Fruit fly (Drosophila melanogaster) whole organism, wandering third instar larva: Measurements from ENCODE around the gene Invadolysin.
A peak's percentile ranks its signal among the peaks of the same experiment; 100 is the strongest.

Experiments used
- Abd-B ChIP-seq: fragments of >200 bp; optimal IDR thresholded peaks from 2 replicates; lab custom pipeline; 2017; ENCODE audit warnings: missing biosample characterization, missing genetic modification characterization
- CG32264 ChIP-seq: fragments of 200-800 bp; sonication (Bioruptor generic); optimal IDR thresholded peaks from 2 replicates; lab custom pipeline; 2016; ENCODE audit warnings: missing biosample characterization, missing genetic modification characterization
- CG9705 ChIP-seq: fragments of 200-800 bp; sonication (Bioruptor generic); optimal IDR thresholded peaks from 2 replicates; lab custom pipeline; 2018; ENCODE audit warnings: missing biosample characterization, mild to moderate bottlenecking, missing genetic modification characterization
- CrebA ChIP-seq: fragments of 200-800 bp; sonication (Bioruptor generic); optimal IDR thresholded peaks from 2 replicates; lab custom pipeline; 2016; ENCODE audit warnings: missing biosample characterization, mild to moderate bottlenecking, missing genetic modification characterization, borderline replicate concordance
- Dfd ChIP-seq: fragments of >200 bp; optimal IDR thresholded peaks from 2 replicates; lab custom pipeline; 2017; ENCODE audit warnings: missing biosample characterization, missing genetic modification characterization
- Dif ChIP-seq: fragments of 200-275, 200-300 bp; sonication (Bioruptor generic); optimal IDR thresholded peaks from 2 replicates; lab custom pipeline; 2018; ENCODE audit warnings: missing biosample characterization, missing genetic modification characterization; ENCODE audit not compliant: partially characterized antibody
- GATAd ChIP-seq: sonication (Bioruptor generic); optimal IDR thresholded peaks from 2 replicates; lab custom pipeline; 2016; ENCODE audit warnings: missing biosample characterization, missing genetic modification characterization
- HLH106 ChIP-seq: fragments of 200-800 bp; optimal IDR thresholded peaks from 3 replicates; lab custom pipeline; 2019; ENCODE audit warnings: missing biosample characterization, mild to moderate bottlenecking, missing genetic modification characterization, moderate library complexity
- Hnf4 ChIP-seq: fragments of 200-800 bp; sonication (Bioruptor generic); optimal IDR thresholded peaks from 2 replicates; lab custom pipeline; 2016; ENCODE audit warnings: missing biosample characterization, mild to moderate bottlenecking, missing genetic modification characterization
- Hr78 ChIP-seq: fragments of >200 bp; optimal IDR thresholded peaks from 2 replicates; lab custom pipeline; 2017; ENCODE audit warnings: missing biosample characterization, missing genetic modification characterization
- Hr83 ChIP-seq: fragments of 200-300 bp; sonication (Bioruptor generic); optimal IDR thresholded peaks from 2 replicates; lab custom pipeline; 2016; ENCODE audit warnings: missing biosample characterization, mild to moderate bottlenecking, missing genetic modification characterization, moderate library complexity; ENCODE audit not compliant: poor library complexity, severe bottlenecking
- Jra ChIP-seq: sonication (Bioruptor generic); optimal IDR thresholded peaks from 2 replicates; lab custom pipeline; 2016; ENCODE audit warnings: missing biosample characterization, missing genetic modification characterization
- Mio ChIP-seq: sonication (Bioruptor generic); optimal IDR thresholded peaks from 2 replicates; lab custom pipeline; 2016; ENCODE audit warnings: missing biosample characterization, missing genetic modification characterization
- Myc ChIP-seq: fragments of >200 bp; optimal IDR thresholded peaks from 2 replicates; lab custom pipeline; 2017
- N ChIP-seq: fragments of >200 bp; optimal IDR thresholded peaks from 2 replicates; lab custom pipeline; 2018; ENCODE audit warnings: missing biosample characterization, missing external identifiers, missing genetic modification characterization
- OdsH ChIP-seq: fragments of 200-800 bp; sonication (Bioruptor generic); optimal IDR thresholded peaks from 2 replicates; lab custom pipeline; 2016; ENCODE audit warnings: missing biosample characterization, mild to moderate bottlenecking, missing genetic modification characterization
- Rel ChIP-seq, 2 experiments: fragments of 200-800 bp; sonication (Bioruptor generic) in 1 of 2; optimal IDR thresholded peaks; 2 replicates in 1 of 2; 3 replicates in 1 of 2; lab custom pipeline; 2016 to 2019; ENCODE audit warnings: mild to moderate bottlenecking in 2 of 2, missing biosample characterization in 2 of 2, missing genetic modification characterization in 2 of 2, moderate library complexity in 1 of 2
- Sp1 ChIP-seq: fragments of 200-800 bp; sonication (Bioruptor generic); optimal IDR thresholded peaks from 3 replicates; lab custom pipeline; 2019; ENCODE audit warnings: missing biosample characterization, mild to moderate bottlenecking, missing genetic modification characterization, moderate library complexity
- Vsx2 ChIP-seq: fragments of 200-300, 225-300 bp; sonication (Bioruptor generic); optimal IDR thresholded peaks from 2 replicates; lab custom pipeline; 2018; ENCODE audit warnings: missing biosample characterization, missing genetic modification characterization; ENCODE audit not compliant: partially characterized antibody
- br ChIP-seq: fragments of 200-800 bp; sonication (Bioruptor generic); optimal IDR thresholded peaks from 2 replicates; lab custom pipeline; 2016; ENCODE audit warnings: missing biosample characterization, missing genetic modification characterization
- brk ChIP-seq: fragments of 200-800 bp; sonication (Bioruptor generic); optimal IDR thresholded peaks from 2 replicates; lab custom pipeline; 2016; ENCODE audit warnings: missing biosample characterization, mild to moderate bottlenecking, missing genetic modification characterization
- dl ChIP-seq, 2 experiments: fragments of 175-275, 200-275 bp in 1 of 2; fragments of 200-275 bp in 1 of 2; sonication (Bioruptor generic); optimal IDR thresholded peaks; lab custom pipeline; 2018; ENCODE audit warnings: mild to moderate bottlenecking in 2 of 2, missing biosample characterization in 2 of 2, missing genetic modification characterization in 2 of 2, moderate library complexity in 2 of 2; ENCODE audit not compliant: partially characterized antibody in 2 of 2, insufficient read depth in 1 of 2
- dmrt93B ChIP-seq: fragments of 200-800 bp; sonication (Bioruptor generic); optimal IDR thresholded peaks from 2 replicates; lab custom pipeline; 2018; ENCODE audit warnings: missing biosample characterization, mild to moderate bottlenecking, missing genetic modification characterization
- dsf ChIP-seq: sonication (Bioruptor generic); optimal IDR thresholded peaks from 2 replicates; lab custom pipeline; 2016; ENCODE audit warnings: missing biosample characterization, missing genetic modification characterization, borderline replicate concordance
- ey ChIP-seq: fragments of 200-800 bp; sonication (Bioruptor generic); optimal IDR thresholded peaks from 2 replicates; lab custom pipeline; 2016; ENCODE audit warnings: missing biosample characterization, missing genetic modification characterization
- foxo ChIP-seq, 2 experiments: fragments of 200-800 bp; sonication (Bioruptor generic); optimal IDR thresholded peaks; 2 replicates in 1 of 2; 3 replicates in 1 of 2; lab custom pipeline; 2016 to 2017; ENCODE audit warnings: missing biosample characterization in 2 of 2, missing genetic modification characterization in 2 of 2
- fru ChIP-seq: fragments of 200-800 bp; sonication (Bioruptor generic); optimal IDR thresholded peaks from 3 replicates; lab custom pipeline; 2016; ENCODE audit warnings: missing biosample characterization, mild to moderate bottlenecking, missing genetic modification characterization
- h ChIP-seq: fragments of 200-800 bp; sonication (Bioruptor generic); optimal IDR thresholded peaks from 3 replicates; lab custom pipeline; 2016; ENCODE audit warnings: missing biosample characterization, mild to moderate bottlenecking, missing genetic modification characterization
- jim ChIP-seq: fragments of 175-275, 200-325 bp; sonication (Bioruptor generic); optimal IDR thresholded peaks from 2 replicates; lab custom pipeline; 2016; ENCODE audit warnings: missing biosample characterization, mild to moderate bottlenecking, missing genetic modification characterization
- lola ChIP-seq: fragments of >200 bp; optimal IDR thresholded peaks from 2 replicates; lab custom pipeline; 2017; ENCODE audit warnings: missing biosample characterization, missing genetic modification characterization
- pan ChIP-seq: fragments of >200 bp; optimal IDR thresholded peaks from 2 replicates; lab custom pipeline; 2017
- psq ChIP-seq: fragments of 200-800 bp; sonication (Bioruptor generic); optimal IDR thresholded peaks from 3 replicates; lab custom pipeline; 2017; ENCODE audit warnings: missing biosample characterization, mild to moderate bottlenecking, missing genetic modification characterization, moderate library complexity
- rgr ChIP-seq: fragments of 200-800 bp; sonication (Bioruptor generic); optimal IDR thresholded peaks from 3 replicates; lab custom pipeline; 2016; ENCODE audit warnings: missing biosample characterization, mild to moderate bottlenecking, missing genetic modification characterization
- sage ChIP-seq: fragments of 200-800 bp; sonication (Bioruptor generic); optimal IDR thresholded peaks from 2 replicates; lab custom pipeline; 2016; ENCODE audit warnings: missing biosample characterization, mild to moderate bottlenecking, missing genetic modification characterization
- sv ChIP-seq: fragments of 200-800 bp; sonication (Bioruptor generic); optimal IDR thresholded peaks from 3 replicates; lab custom pipeline; 2016; ENCODE audit warnings: missing biosample characterization, missing genetic modification characterization
- tai ChIP-seq: sonication (Bioruptor generic); optimal IDR thresholded peaks from 2 replicates; lab custom pipeline; 2016; ENCODE audit warnings: missing biosample characterization, missing genetic modification characterization
- usp ChIP-seq: fragments of >200 bp; optimal IDR thresholded peaks from 2 replicates; lab custom pipeline; 2017; ENCODE audit warnings: missing biosample characterization, missing genetic modification characterization
- woc ChIP-seq: sonication (Bioruptor generic); optimal IDR thresholded peaks from 2 replicates; lab custom pipeline; 2016; ENCODE audit warnings: missing biosample characterization, mild to moderate bottlenecking, missing genetic modification characterization

The Invadolysin gene

dm6 chr3R:10095765-10096164, 48.7 kb upstream of the Invadolysin start:
- TF ChIP-seq sv (GFP tag; lab: Kevin White, UChicago): no peak
- TF ChIP-seq Sp1 (GFP tag; lab: Kevin White, UChicago): no peak
- no peak for TF ChIP-seq h (GFP tag; lab: Kevin White, UChicago)
- TF ChIP-seq pan (lab: Kevin White, UChicago): no peak
- no peak for TF ChIP-seq br
- no peak for TF ChIP-seq psq
- no peak for TF ChIP-seq GATAd (GFP tag; lab: Kevin White, UChicago)
- no peak for TF ChIP-seq dl (GFP tag; optimal IDR thresholded peaks at IDR 0.05; lab: Kevin White, UChicago; ENCODE audit: insufficient read depth in 1 of 2, partially characterized antibody in 2 of 2)
- no peak for TF ChIP-seq Myc
- no peak for TF ChIP-seq N
- TF ChIP-seq Hr78 (GFP tag; lab: Kevin White, UChicago): no peak
- TF ChIP-seq CG32264 (GFP tag; lab: Kevin White, UChicago): no peak
- no peak for TF ChIP-seq Dif
- no peak for TF ChIP-seq CG9705 (GFP tag; lab: Kevin White, UChicago)
- no peak for TF ChIP-seq Rel (GFP tag; optimal IDR thresholded peaks at IDR 0.05; lab: Kevin White, UChicago)
- no peak for TF ChIP-seq Rel (tag; optimal IDR thresholded peaks at IDR 0.05; lab: Kevin White, UChicago)

dm6 chr3R:10097531-10098295, 46.8 kb upstream of the Invadolysin start:
- no peak for TF ChIP-seq psq
- no peak for TF ChIP-seq Myc
- peak; percentile 51 for TF ChIP-seq sv (GFP tag; lab: Kevin White, UChicago)
- peak in 1 of 2 experiments; percentile 57 for TF ChIP-seq foxo (GFP tag; optimal IDR thresholded peaks at IDR 0.05; lab: Kevin White, UChicago)
- peak; percentile 54 for TF ChIP-seq ey (GFP tag; lab: Kevin White, UChicago)
- no peak for TF ChIP-seq pan (lab: Kevin White, UChicago)
- TF ChIP-seq CG32264 (GFP tag; lab: Kevin White, UChicago): no peak
- no peak for TF ChIP-seq tai (GFP tag; lab: Kevin White, UChicago)
- peak; percentile 38 for TF ChIP-seq OdsH (GFP tag; lab: Kevin White, UChicago)
- TF ChIP-seq jim (GFP tag; lab: Kevin White, UChicago): no peak
- TF ChIP-seq Hr83 (GFP tag; lab: Kevin White, UChicago): no peak
- no peak for TF ChIP-seq brk (GFP tag; lab: Kevin White, UChicago)
- no peak for TF ChIP-seq br
- peak; percentile 23 for TF ChIP-seq Jra (GFP tag; lab: Kevin White, UChicago)
- no peak for TF ChIP-seq dl (GFP tag; optimal IDR thresholded peaks at IDR 0.05; lab: Kevin White, UChicago; ENCODE audit: insufficient read depth in 1 of 2, partially characterized antibody in 2 of 2)
- no peak for TF ChIP-seq Dif
- TF ChIP-seq lola (GFP tag; lab: Kevin White, UChicago): no peak
- TF ChIP-seq fru (GFP tag; lab: Kevin White, UChicago): peak; percentile 32
- TF ChIP-seq HLH106 (tag; lab: Kevin White, UChicago): peak; percentile 27
- no peak for TF ChIP-seq Vsx2 (GFP tag; lab: Kevin White, UChicago)
- peak; percentile 7 for TF ChIP-seq dmrt93B (GFP tag; lab: Kevin White, UChicago)
- TF ChIP-seq CrebA (GFP tag; lab: Kevin White, UChicago): no peak
- no peak for TF ChIP-seq N
- no peak for TF ChIP-seq CG9705 (GFP tag; lab: Kevin White, UChicago)
- TF ChIP-seq Dfd (GFP tag; lab: Kevin White, UChicago): no peak
- TF ChIP-seq sage (GFP tag; lab: Kevin White, UChicago): no peak
- TF ChIP-seq Hr78 (GFP tag; lab: Kevin White, UChicago): no peak
- TF ChIP-seq Rel (GFP tag; optimal IDR thresholded peaks at IDR 0.05; lab: Kevin White, UChicago): no peak
- peak; percentile 72 for TF ChIP-seq Rel (tag; optimal IDR thresholded peaks at IDR 0.05; lab: Kevin White, UChicago)
- no peak for TF ChIP-seq Mio (GFP tag; lab: Kevin White, UChicago)
- no peak for TF ChIP-seq usp (GFP tag; lab: Kevin White, UChicago)
- TF ChIP-seq rgr (GFP tag; lab: Kevin White, UChicago): peak; percentile 36
- TF ChIP-seq GATAd (GFP tag; lab: Kevin White, UChicago): no peak
- no peak for TF ChIP-seq dsf (GFP tag; lab: Kevin White, UChicago)
- no peak for TF ChIP-seq Hnf4
- TF ChIP-seq woc (GFP tag; lab: Kevin White, UChicago): no peak
- TF ChIP-seq h (GFP tag; lab: Kevin White, UChicago): peak; percentile 57
- peak; percentile 22 for TF ChIP-seq Sp1 (GFP tag; lab: Kevin White, UChicago)
- no peak for TF ChIP-seq Abd-B (GFP tag; lab: Kevin White, UChicago)
